Worm (Caenorhabditis elegans): Measurements from ENCODE around the gene abhd-12.

ce11 chrV:8028825-8029489, 45.3 kb downstream of the abhd-12 start, which contains the start of gene oma-2:
- TF ChIP-seq ceh-16 (tag; optimal IDR thresholded peaks at IDR 0.05) (no peak), nhr-237 (tag; optimal IDR thresholded peaks at IDR 0.05) (no peak), fos-1 (tag; optimal IDR thresholded peaks at IDR 0.05) (no peak), ZK546.5 (tag; optimal IDR thresholded peaks at IDR 0.05) (no peak), skn-1 (tag; optimal IDR thresholded peaks at IDR 0.05) (no peak), nhr-77 (tag; optimal IDR thresholded peaks at IDR 0.05) (no peak), ama-1 (optimal IDR thresholded peaks at IDR 0.05) (no peak), F13H6.1 (tag; optimal IDR thresholded peaks at IDR 0.05) (no peak), ztf-4 (tag; optimal IDR thresholded peaks at IDR 0.05) (no peak), nhr-25 (tag; optimal IDR thresholded peaks at IDR 0.05) (no peak), zag-1 (tag; optimal IDR thresholded peaks at IDR 0.05) (no peak), blmp-1 (tag; optimal IDR thresholded peaks at IDR 0.05; ENCODE audit: insufficient read depth) (no peak)

Data from whole organism, L2 larva.